Worm (Caenorhabditis elegans) whole organism, L4 larva: ENCODE data around the gene F44F4.9.

Source experiments
- D1046.2 ChIP-seq: fragments of 200-800 bp; sonication (Bioruptor generic); IDR thresholded peaks from 2 replicates; pipeline ENCODE4 v1.3.6; 2022; ENCODE audit warnings: missing genetic modification characterization, missing compliant biosample characterization
- F26F4.8 ChIP-seq: fragments of 200-800 bp; sonication (Bioruptor generic); conservative IDR thresholded peaks from 2 replicates; pipeline ENCODE4 v1.3.6; 2022; ENCODE audit warnings: missing genetic modification characterization, missing compliant biosample characterization
- Y105C5A.15 ChIP-seq: fragments of 200-800 bp; sonication (Bioruptor generic); IDR thresholded peaks from 2 replicates; pipeline ENCODE4 v1.3.6; 2022; ENCODE audit warnings: missing genetic modification characterization, missing compliant biosample characterization
- Y48G9A.11 ChIP-seq: fragments of 200-800 bp; sonication (Bioruptor generic); IDR thresholded peaks from 2 replicates; pipeline ENCODE4 v1.3.6; 2022; ENCODE audit warnings: missing genetic modification reagents, missing genetic modification characterization, missing compliant biosample characterization
- Y5F2A.4 ChIP-seq: fragments of 200-800 bp; sonication (Bioruptor generic); optimal IDR thresholded peaks from 2 replicates; lab custom pipeline; 2018; ENCODE audit warnings: mild to moderate bottlenecking, missing genetic modification characterization, missing compliant biosample characterization
- ZK337.2 ChIP-seq: fragments of 200-800 bp; sonication (Bioruptor generic); IDR thresholded peaks from 2 replicates; pipeline ENCODE4 v1.3.6; 2022; ENCODE audit warnings: missing genetic modification reagents, missing genetic modification characterization, missing compliant biosample characterization
- ZK546.5 ChIP-seq, 2 experiments: sonication (generic microtip); optimal IDR thresholded peaks; 2 replicates each; lab custom pipeline; 2017; ENCODE audit warnings: missing biosample characterization in 2 of 2, missing genetic modification characterization in 2 of 2
- aha-1 ChIP-seq: fragments of 150-350 bp; peaks from one replicate; lab custom pipeline; 2014; ENCODE audit warnings: missing biosample characterization, missing genetic modification characterization
- aly-2 ChIP-seq: sonication (generic microtip); optimal IDR thresholded peaks from 2 replicates; lab custom pipeline; 2018; ENCODE audit warnings: missing biosample characterization, missing genetic modification characterization
- ceh-20 ChIP-seq: fragments of 200-800 bp; sonication (Bioruptor generic); IDR thresholded peaks from 2 replicates; pipeline ENCODE4 v1.3.6; 2022; ENCODE audit warnings: missing genetic modification reagents, missing genetic modification characterization, missing compliant biosample characterization
- ceh-44 ChIP-seq: fragments of 200-800 bp; sonication (Bioruptor generic); IDR thresholded peaks from 2 replicates; pipeline ENCODE4 v1.3.6; 2022; ENCODE audit warnings: missing genetic modification reagents, missing genetic modification characterization, missing compliant biosample characterization
- ceh-82 ChIP-seq: sonication (generic microtip); optimal IDR thresholded peaks from 2 replicates; lab custom pipeline; 2017; ENCODE audit warnings: missing biosample characterization, missing genetic modification characterization
- ctbp-1 ChIP-seq: fragments of 200-800 bp; sonication (Bioruptor generic); IDR thresholded peaks from 2 replicates; pipeline ENCODE4 v1.3.6; 2022; ENCODE audit warnings: missing genetic modification reagents, missing genetic modification characterization, missing compliant biosample characterization
- daf-12 ChIP-seq: fragments of 150-350 bp; optimal IDR thresholded peaks from 2 replicates; lab custom pipeline; 2014; ENCODE audit warnings: missing biosample characterization, missing genetic modification reagents, missing genetic modification characterization
- daf-16 ChIP-seq, 3 experiments: sonication (generic microtip); optimal IDR thresholded peaks; 2 replicates each; lab custom pipeline; 2016 to 2017; ENCODE audit warnings: missing genetic modification characterization in 3 of 3, missing genetic modification reagents in 3 of 3, mild to moderate bottlenecking in 2 of 3, missing compliant biosample characterization in 2 of 3, missing biosample characterization in 1 of 3, moderate library complexity in 1 of 3
- dmd-9 ChIP-seq: fragments of 200-800 bp; sonication (Bioruptor generic); IDR thresholded peaks from 2 replicates; pipeline ENCODE4 v1.3.6; 2022; ENCODE audit warnings: missing genetic modification reagents, missing genetic modification characterization, missing compliant biosample characterization
- dpl-1 ChIP-seq: fragments of 150-350 bp; optimal IDR thresholded peaks from 2 replicates; lab custom pipeline; 2014; ENCODE audit warnings: missing biosample characterization, missing genetic modification reagents, missing genetic modification characterization
- duxl-1 ChIP-seq: sonication (generic microtip); optimal IDR thresholded peaks from 2 replicates; lab custom pipeline; 2016; ENCODE audit warnings: mild to moderate bottlenecking, missing genetic modification characterization, moderate library complexity, missing compliant biosample characterization; ENCODE audit not compliant: poor library complexity
- egl-27 ChIP-seq: sonication (generic microtip); optimal IDR thresholded peaks from 3 replicates; lab custom pipeline; 2017; ENCODE audit warnings: missing biosample characterization, missing genetic modification reagents, missing genetic modification characterization
- fos-1 ChIP-seq: fragments of 150-350 bp; optimal IDR thresholded peaks from 2 replicates; lab custom pipeline; 2014; ENCODE audit warnings: missing biosample characterization, missing genetic modification characterization
- hlh-30 ChIP-seq: sonication (generic microtip); optimal IDR thresholded peaks from 2 replicates; lab custom pipeline; 2017; ENCODE audit warnings: antibody characterized with exemption, mild to moderate bottlenecking, missing genetic modification characterization, missing compliant biosample characterization; ENCODE audit not compliant: insufficient read depth
- jun-1 ChIP-seq: fragments of 150-350 bp; optimal IDR thresholded peaks from 2 replicates; lab custom pipeline; 2014; ENCODE audit warnings: missing biosample characterization, missing genetic modification reagents, missing genetic modification characterization
- lin-15B ChIP-seq: fragments of 150-350 bp; sonication (generic microtip); optimal IDR thresholded peaks from 3 replicates; lab custom pipeline; 2014; ENCODE audit warnings: missing biosample characterization, missing genetic modification characterization
- lin-38 ChIP-seq: fragments of 200-800 bp; sonication (Bioruptor generic); IDR thresholded peaks from 2 replicates; pipeline ENCODE4 v1.3.6; 2022; ENCODE audit warnings: missing genetic modification reagents, missing genetic modification characterization, missing compliant biosample characterization
- lsy-2 ChIP-seq, 2 experiments: fragments of 150-350 bp in 1 of 2; sonication (generic microtip) in 1 of 2; optimal IDR thresholded peaks; 2 replicates each; lab custom pipeline; 2014 to 2017; ENCODE audit warnings: missing biosample characterization in 2 of 2, missing genetic modification characterization in 2 of 2
- madf-5 ChIP-seq, 2 experiments: fragments of 200-800 bp; sonication (Bioruptor generic); IDR thresholded peaks; 2 replicates each; pipeline ENCODE4 v1.3.6; 2022; ENCODE audit warnings: missing compliant biosample characterization in 2 of 2, missing genetic modification characterization in 2 of 2
- mdl-1 ChIP-seq, 2 experiments: fragments of 150-350 bp in 1 of 2; sonication (generic microtip) in 1 of 2; optimal IDR thresholded peaks; 2 replicates each; lab custom pipeline; 2014 to 2017; ENCODE audit warnings: missing biosample characterization in 2 of 2, missing genetic modification characterization in 2 of 2
- mep-1 ChIP-seq: fragments of 150-350 bp; sonication (generic microtip); optimal IDR thresholded peaks from 3 replicates; lab custom pipeline; 2014; ENCODE audit warnings: missing biosample characterization, missing genetic modification characterization
- nhr-10 ChIP-seq: fragments of 150-350 bp; optimal IDR thresholded peaks from 2 replicates; lab custom pipeline; 2014; ENCODE audit warnings: missing biosample characterization, missing genetic modification characterization
- nhr-237 ChIP-seq: sonication (generic microtip); optimal IDR thresholded peaks from 2 replicates; lab custom pipeline; 2017; ENCODE audit warnings: missing biosample characterization, missing genetic modification characterization
- nhr-25 ChIP-seq: sonication (generic microtip); optimal IDR thresholded peaks from 2 replicates; lab custom pipeline; 2017; ENCODE audit warnings: missing genetic modification characterization, mild to moderate bottlenecking, missing compliant biosample characterization, antibody characterized with exemption, moderate library complexity, borderline replicate concordance; ENCODE audit not compliant: insufficient read depth
- nhr-28 ChIP-seq: fragments of 150-350 bp; optimal IDR thresholded peaks from 2 replicates; lab custom pipeline; 2014; ENCODE audit warnings: missing biosample characterization, missing genetic modification characterization
- pqm-1 ChIP-seq: sonication (generic microtip); optimal IDR thresholded peaks from 2 replicates; lab custom pipeline; 2017; ENCODE audit warnings: missing biosample characterization, missing genetic modification characterization
- sdz-12 ChIP-seq: fragments of 200-800 bp; sonication (Bioruptor generic); optimal IDR thresholded peaks from 2 replicates; lab custom pipeline; 2018; ENCODE audit warnings: mild to moderate bottlenecking, missing genetic modification characterization, missing compliant biosample characterization
- set-16 ChIP-seq: fragments of 200-800 bp; sonication (Bioruptor generic); IDR thresholded peaks from 2 replicates; pipeline ENCODE4 v1.3.6; 2022; ENCODE audit warnings: missing genetic modification reagents, missing genetic modification characterization, missing compliant biosample characterization
- skn-1 ChIP-seq: fragments of 150-350 bp; optimal IDR thresholded peaks from 2 replicates; lab custom pipeline; 2014; ENCODE audit warnings: missing biosample characterization, missing genetic modification characterization
- snpc-1.2 ChIP-seq: fragments of 200-800 bp; sonication (Bioruptor generic); IDR thresholded peaks from 2 replicates; pipeline ENCODE4 v1.3.6; 2022; ENCODE audit warnings: missing genetic modification reagents, missing genetic modification characterization, missing compliant biosample characterization
- spr-3 ChIP-seq: fragments of 200-800 bp; sonication (Bioruptor generic); optimal IDR thresholded peaks from 2 replicates; lab custom pipeline; 2018; ENCODE audit warnings: mild to moderate bottlenecking, missing genetic modification characterization, missing compliant biosample characterization
- tag-97 ChIP-seq: fragments of 200-800 bp; sonication (Bioruptor generic); IDR thresholded peaks from 2 replicates; pipeline ENCODE4 v1.3.6; 2022; ENCODE audit warnings: missing genetic modification characterization, missing compliant biosample characterization
- unc-130 ChIP-seq: sonication (generic microtip); optimal IDR thresholded peaks from 2 replicates; lab custom pipeline; 2016; ENCODE audit warnings: missing genetic modification reagents, missing genetic modification characterization, missing compliant biosample characterization
- unc-62 ChIP-seq, 3 experiments: fragments of 150-350 bp in 1 of 3; sonication (generic microtip); optimal IDR thresholded peaks in 2 of 3; peaks in 1 of 3; 1 replicate in 1 of 3; 2 replicates in 2 of 3; lab custom pipeline; 2014 to 2017; ENCODE audit warnings: missing biosample characterization in 3 of 3, missing genetic modification characterization in 3 of 3, missing genetic modification reagents in 3 of 3, missing genotype in 1 of 3
- zfp-3 ChIP-seq: fragments of 200-800 bp; sonication (Bioruptor generic); conservative IDR thresholded peaks from 2 replicates; pipeline ENCODE4 v1.3.6; 2022; ENCODE audit warnings: missing genetic modification reagents, missing genetic modification characterization, missing compliant biosample characterization
- ztf-7 ChIP-seq: fragments of 150-350 bp; optimal IDR thresholded peaks from 2 replicates; lab custom pipeline; 2014; ENCODE audit warnings: missing biosample characterization, missing genetic modification characterization

Gene F44F4.9

ce11 chrII:10885250-10885649, 30.4 kb downstream of the F44F4.9 start:
- TF ChIP-seq aha-1 (tag; lab: Kevin White, UChicago): peak; percentile 91
- no peak for TF ChIP-seq ceh-20 (GFP tag; lab: Robert Waterston, UW)

- no peak for TF ChIP-seq ZK337.2
- TF ChIP-seq sdz-12 (GFP tag; lab: Kevin White, UChicago): no peak
- no peak for TF ChIP-seq ceh-44 (GFP tag; lab: Robert Waterston, UW)
- no peak for TF ChIP-seq D1046.2 (GFP tag; lab: Robert Waterston, UW)
- peak; percentile 33 for TF ChIP-seq unc-130 (GFP tag; lab: Kevin White, UChicago)
- no peak for TF ChIP-seq Y48G9A.11 (GFP tag; lab: Robert Waterston, UW)
- TF ChIP-seq, all 104 proteins: peak for 1
Measured at ce11 chrII:10884396-10884795, 31.2 kb downstream of the F44F4.9 start, which contains the start of gene egg-3. TSS of gene egg-3 (minus strand) at chrII:10884441.

DNA sequence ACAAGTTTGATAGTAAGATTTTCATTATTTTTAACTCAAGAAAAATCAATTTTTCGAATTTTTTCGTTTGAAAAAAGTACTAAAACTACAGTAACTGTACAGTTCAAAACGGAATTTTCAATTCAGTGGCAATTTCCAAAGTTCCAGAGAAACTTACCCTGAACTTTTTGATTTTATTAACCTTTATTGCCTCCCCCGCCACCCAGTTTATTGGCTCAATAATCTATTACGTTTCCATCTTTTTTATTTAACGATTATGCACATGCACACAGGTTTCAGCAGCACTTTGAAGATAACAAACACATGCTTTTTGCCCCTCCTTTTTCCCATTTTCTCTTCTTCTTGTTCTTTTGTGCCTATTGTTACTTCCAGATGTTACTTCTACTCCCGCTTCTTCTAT, 35.0 kb downstream of the F44F4.9 start, which contains the start of gene lurp-1:
TSS of gene lurp-1 (plus strand) at position 301 of the 400 bp plus-strand sequence.
- TF ChIP-seq dmd-9 (GFP tag; lab: Robert Waterston, UW) (no peak), pqm-1 (tag; lab: Kevin White, UChicago) (peak; percentile 13), unc-62 (GFP tag; optimal IDR thresholded peaks at IDR 0.05 in 1 of 2; lab: Kevin White, UChicago) (peak in 1 of 2 experiments; percentile 41), unc-62 (tag; optimal IDR thresholded peaks at IDR 0.05; lab: Kevin White, UChicago) (no peak)

ce11 chrII:10873631-10874030, 42.0 kb downstream of the F44F4.9 start, which contains the start of gene orc-2:
TSS of gene orc-2 (plus strand) at chrII:10873931.
- no peak for TF ChIP-seq F26F4.8
- TF ChIP-seq spr-3 (GFP tag; lab: Kevin White, UChicago): no peak
- no peak for TF ChIP-seq madf-5 (GFP tag; IDR thresholded peaks at IDR 0.05; lab: Robert Waterston, UW)
- 0 out of 2 replicates have a peak, but pooled peaks have one; percentile 10 for TF ChIP-seq lin-38 (GFP tag; lab: Robert Waterston, UW)
- TF ChIP-seq sdz-12 (GFP tag; lab: Kevin White, UChicago): no peak
- TF ChIP-seq zfp-3: no peak
- TF ChIP-seq set-16 (GFP tag; lab: Robert Waterston, UW): no peak
- TF ChIP-seq snpc-1.2 (GFP tag; lab: Robert Waterston, UW): no peak
- TF ChIP-seq ceh-82 (tag; lab: Kevin White, UChicago): no peak

DNA sequence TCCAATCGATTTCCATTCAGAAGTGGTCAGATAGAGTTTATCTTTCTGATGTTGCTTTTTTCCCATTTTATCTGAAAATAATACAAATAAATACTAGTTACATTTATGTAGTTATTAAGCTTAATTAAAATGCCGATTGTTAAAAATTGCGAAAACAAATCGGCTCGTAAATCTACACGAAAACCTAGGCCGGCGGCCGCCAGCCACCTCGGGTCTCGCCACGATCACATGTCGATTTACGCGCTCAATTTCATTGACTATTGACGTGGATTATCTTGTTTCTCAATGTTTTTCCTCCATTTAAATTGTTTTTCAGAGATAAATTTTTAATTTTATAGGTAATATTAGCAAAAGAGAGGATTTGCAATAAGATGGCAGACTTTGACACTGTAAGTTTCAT, 43.1 kb downstream of the F44F4.9 start, which contains the start of the genes cyn-4 and copz-1:
TSS of gene cyn-4 (minus strand) at position 71 of the 400 bp plus-strand sequence.
TSS of gene copz-1 (plus strand) at position 339 of the 400 bp plus-strand sequence.
- TF ChIP-seq Y5F2A.4 (GFP tag; lab: Kevin White, UChicago) (no peak), ZK337.2 (peak; percentile 76), nhr-25 (peak; percentile 15), fos-1 (tag; lab: Kevin White, UChicago) (no peak), jun-1 (tag; lab: Kevin White, UChicago) (no peak), aly-2 (tag; lab: Kevin White, UChicago) (no peak), ZK546.5 (tag; optimal IDR thresholded peaks at IDR 0.05; lab: Kevin White, UChicago) (no peak), lsy-2 (tag; optimal IDR thresholded peaks at IDR 0.05; lab: Kevin White, UChicago) (peak; percentile 50 to 94), mdl-1 (tag; optimal IDR thresholded peaks at IDR 0.05; lab: Kevin White, UChicago) (no peak), duxl-1 (peak; percentile 50), Y105C5A.15 (no peak), hlh-30 (tag; lab: Kevin White, UChicago) (peak; percentile 80), daf-16 (GFP tag; optimal IDR thresholded peaks at IDR 0.05; lab: Kevin White, UChicago) (no peak), daf-16 (tag; optimal IDR thresholded peaks at IDR 0.05; lab: Kevin White, UChicago) (peak; percentile 51), lin-38 (GFP tag; lab: Robert Waterston, UW) (peak; percentile 69), nhr-10 (tag; lab: Kevin White, UChicago) (no peak), skn-1 (tag; lab: Kevin White, UChicago) (no peak), mep-1 (tag; lab: Kevin White, UChicago) (peak; percentile 57), lin-15B (tag; lab: Kevin White, UChicago) (no peak), ztf-7 (no peak), tag-97 (no peak), ceh-20 (GFP tag; lab: Robert Waterston, UW) (no peak), ctbp-1 (GFP tag; lab: Robert Waterston, UW) (no peak), nhr-28 (tag; lab: Kevin White, UChicago) (peak; percentile 50), nhr-237 (tag; lab: Kevin White, UChicago) (no peak), egl-27 (tag; lab: Kevin White, UChicago) (no peak), dpl-1 (GFP tag; lab: Kevin White, UChicago) (peak; percentile 81), daf-12 (tag; lab: Kevin White, UChicago) (no peak)
